Fruit fly (Drosophila melanogaster): ENCODE results near the gene Tom20.

The Tom20 gene

DNA sequence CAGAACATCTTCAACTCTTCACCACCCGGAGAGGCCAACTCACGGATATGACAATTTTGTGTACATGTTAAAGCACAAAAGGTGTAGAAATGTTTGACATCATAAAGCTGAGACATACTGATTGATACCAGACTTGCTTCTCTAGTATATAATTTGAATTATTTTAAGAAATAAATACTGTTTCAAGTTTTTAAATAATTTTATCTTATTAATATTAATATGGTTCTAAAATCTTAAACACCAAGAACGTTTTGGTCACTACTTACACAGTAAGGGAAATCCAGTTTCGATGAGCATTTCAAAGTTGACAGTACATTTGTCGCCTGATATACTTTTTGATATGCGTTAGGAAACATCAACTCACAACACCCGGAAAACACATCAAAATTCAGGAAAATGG is 14.7 kb upstream of the Tom20 start, which contains the start of the genes hale and schuy:
Gene hale (minus strand): TSS at position 101 of the 400 bp plus-strand sequence.
Gene schuy (plus strand): TSS at position 326 of the 400 bp plus-strand sequence.
- TF ChIP-seq CG16779 (tag; optimal IDR thresholded peaks at IDR 0.05) (no peak), Sox14 (GFP tag; optimal IDR thresholded peaks at IDR 0.05) (no peak), Hr38 (GFP tag; optimal IDR thresholded peaks at IDR 0.05) (no peak), fd59A (GFP tag; optimal IDR thresholded peaks at IDR 0.05) (no peak), vri (GFP tag; optimal IDR thresholded peaks at IDR 0.05) (no peak), Hr39 (GFP tag; optimal IDR thresholded peaks at IDR 0.05) (no peak), dac (GFP tag; optimal IDR thresholded peaks at IDR 0.05) (no peak)

dm6 chr3L:19988891-19989290 is 11.6 kb upstream of the Tom20 start, which contains the start of gene Csas:
Gene Csas (minus strand): TSS chr3L:19988991.
- TF ChIP-seq Sox15 (GFP tag; optimal IDR thresholded peaks at IDR 0.05), result no peak
- no peak for TF ChIP-seq CG34406 (GFP tag; optimal IDR thresholded peaks at IDR 0.05)
- TF ChIP-seq Ets96B (tag; optimal IDR thresholded peaks at IDR 0.05), result no peak
- peak; percentile 29; the same call in 1 of the 2 replicates for TF ChIP-seq CG15336 (GFP tag; IDR thresholded peaks at IDR 0.05)
- TF ChIP-seq ss (GFP tag; optimal IDR thresholded peaks at IDR 0.05), result no peak
- TF ChIP-seq CG1621 (tag; optimal IDR thresholded peaks at IDR 0.05), result no peak

dm6 chr3L:19991120-19991519 is 9.3 kb upstream of the Tom20 start, which contains the start of gene fln:
Gene fln (minus strand): TSS chr3L:19991220.
- TF ChIP-seq CG11294 (GFP tag; IDR thresholded peaks at IDR 0.05), result no peak
- TF ChIP-seq fkh (GFP tag; optimal IDR thresholded peaks at IDR 0.05), result no peak
- TF ChIP-seq CG8632 (GFP tag; optimal IDR thresholded peaks at IDR 0.05), result no peak
- no peak for TF ChIP-seq CG11762 (GFP tag; optimal IDR thresholded peaks at IDR 0.05; ENCODE audit: insufficient read depth)
- TF ChIP-seq dac (GFP tag; optimal IDR thresholded peaks at IDR 0.05), result no peak
- no peak for TF ChIP-seq CG31627 (GFP tag; optimal IDR thresholded peaks at IDR 0.05)
- no peak for TF ChIP-seq topi (GFP tag; optimal IDR thresholded peaks at IDR 0.05)
- no peak for TF ChIP-seq CG8319 (GFP tag; optimal IDR thresholded peaks at IDR 0.05)
- no peak for TF ChIP-seq CG6808 (GFP tag; optimal IDR thresholded peaks at IDR 0.05)
- no peak for TF ChIP-seq Hr38 (GFP tag; optimal IDR thresholded peaks at IDR 0.05)
- no peak for TF ChIP-seq CG6854 (GFP tag; optimal IDR thresholded peaks at IDR 0.05)
- TF ChIP-seq esn (GFP tag; optimal IDR thresholded peaks at IDR 0.05), result no peak
- no peak for TF ChIP-seq svp (GFP tag)
- TF ChIP-seq dsx (GFP tag; optimal IDR thresholded peaks at IDR 0.05; ENCODE audit: poor library complexity, severe bottlenecking), result no peak
- no peak for TF ChIP-seq eg (GFP tag; IDR thresholded peaks at IDR 0.05)

- TF ChIP-seq Lpt (GFP tag; optimal IDR thresholded peaks at IDR 0.05) (no peak), Sox102F (GFP tag; optimal IDR thresholded peaks at IDR 0.05) (no peak), acj6 (GFP tag; optimal IDR thresholded peaks at IDR 0.05) (no peak), CG9139 (GFP tag; optimal IDR thresholded peaks at IDR 0.05) (no peak), Hr4 (GFP tag; optimal IDR thresholded peaks at IDR 0.05) (peak; percentile 1), lz (GFP tag; optimal IDR thresholded peaks at IDR 0.05) (peak; percentile 14), CG10669 (GFP tag; optimal IDR thresholded peaks at IDR 0.05) (no peak), CG31627 (GFP tag; optimal IDR thresholded peaks at IDR 0.05) (peak; percentile 15), topi (GFP tag; optimal IDR thresholded peaks at IDR 0.05) (no peak), CG6854 (GFP tag; optimal IDR thresholded peaks at IDR 0.05) (no peak), Hr39 (GFP tag; optimal IDR thresholded peaks at IDR 0.05) (no peak), fkh (GFP tag; optimal IDR thresholded peaks at IDR 0.05) (peak; percentile 73), CG6808 (GFP tag; optimal IDR thresholded peaks at IDR 0.05) (no peak), Eip93F (GFP tag; optimal IDR thresholded peaks at IDR 0.05) (no peak), CG3919 (GFP tag; optimal IDR thresholded peaks at IDR 0.05) (no peak), dsx (GFP tag; optimal IDR thresholded peaks at IDR 0.05; ENCODE audit: poor library complexity, severe bottlenecking) (no peak), salr (GFP tag; optimal IDR thresholded peaks at IDR 0.05) (no peak), CG6276 (GFP tag; optimal IDR thresholded peaks at IDR 0.05) (no peak), CG8119 (GFP tag; IDR thresholded peaks at IDR 0.05) (no peak), CG8319 (GFP tag; optimal IDR thresholded peaks at IDR 0.05) (no peak), CG15336 (GFP tag; IDR thresholded peaks at IDR 0.05) (no peak), Gug (GFP tag; IDR thresholded peaks at IDR 0.05) (no peak), Sox15 (GFP tag; optimal IDR thresholded peaks at IDR 0.05) (no peak), CG6792 (GFP tag; optimal IDR thresholded peaks at IDR 0.05) (no peak)
These were observed 8.7 kb upstream of the Tom20 start, which contains the start of the genes CG7646 and Nca for dm6 chr3L:19991714-19992231. Gene CG7646 (plus strand): TSS chr3L:19991887. Gene Nca (plus strand): TSS chr3L:19991887.
